Worm (Caenorhabditis elegans): Measurements from ENCODE around the gene F45F2.11.

ce11 chrV:8560916-8561315 is 40.2 kb upstream of the F45F2.11 start, which contains the start of gene acr-16:
- TF ChIP-seq mdl-1 (tag; optimal IDR thresholded peaks at IDR 0.05) (no peak), ztf-11 (tag; optimal IDR thresholded peaks at IDR 0.05) (no peak), sem-4 (tag; optimal IDR thresholded peaks at IDR 0.05) (no peak), nhr-6 (tag; optimal IDR thresholded peaks at IDR 0.05) (no peak), snpc-4 (tag; optimal IDR thresholded peaks at IDR 0.05) (no peak), ceh-16 (tag; optimal IDR thresholded peaks at IDR 0.05) (no peak), nhr-77 (tag; optimal IDR thresholded peaks at IDR 0.05) (no peak), ceh-82 (tag; optimal IDR thresholded peaks at IDR 0.05) (no peak), sma-9 (GFP tag; optimal IDR thresholded peaks at IDR 0.05) (no peak), sma-9 (tag; optimal IDR thresholded peaks at IDR 0.05) (no peak)
